Fruit fly (Drosophila melanogaster) whole organism, embryonic: Measurements from ENCODE around the gene CG15923.

Experiments used
- Adf1 ChIP-seq: fragments of 200-800 bp; sonication (Bioruptor generic); IDR thresholded peaks from 2 replicates; pipeline ENCODE4 v1.3.6; 2022; ENCODE audit warnings: missing biosample characterization, missing genetic modification characterization
- BEAF-32 ChIP-seq: fragments of 200-800 bp; sonication (Bioruptor generic); optimal IDR thresholded peaks from 3 replicates; lab custom pipeline; 2017; ENCODE audit warnings: missing biosample characterization, missing genetic modification characterization, mild to moderate bottlenecking, moderate library complexity, missing genetic modification reagents
- C15 ChIP-seq: fragments of 200-800 bp; sonication (Bioruptor generic); IDR thresholded peaks from 3 replicates; pipeline ENCODE4 v1.3.6; 2022; ENCODE audit warnings: missing biosample characterization, missing genetic modification characterization
- CG10462 ChIP-seq: fragments of 200-800 bp; sonication (Bioruptor generic); optimal IDR thresholded peaks from 2 replicates; lab custom pipeline; 2016; ENCODE audit warnings: missing biosample characterization, missing genetic modification characterization
- CG10543 ChIP-seq: fragments of 200-800 bp; sonication (Bioruptor generic); optimal IDR thresholded peaks from 3 replicates; lab custom pipeline; 2017; ENCODE audit warnings: missing biosample characterization, mild to moderate bottlenecking, missing genetic modification characterization, moderate library complexity
- CG12071 ChIP-seq: fragments of 200-800 bp; sonication (Bioruptor generic); optimal IDR thresholded peaks from 3 replicates; lab custom pipeline; 2018; ENCODE audit warnings: missing biosample characterization, mild to moderate bottlenecking, missing genetic modification characterization
- CG12155 ChIP-seq: fragments of 200-800 bp; sonication (Bioruptor generic); optimal IDR thresholded peaks from 3 replicates; lab custom pipeline; 2016; ENCODE audit warnings: missing biosample characterization, missing genetic modification characterization
- CG12219 ChIP-seq: fragments of 200-800 bp; sonication (Bioruptor generic); optimal IDR thresholded peaks from 3 replicates; lab custom pipeline; 2018; ENCODE audit warnings: missing biosample characterization, mild to moderate bottlenecking, missing genetic modification characterization
- CG12659 ChIP-seq: fragments of 200-800 bp; sonication (Bioruptor generic); optimal IDR thresholded peaks from 3 replicates; lab custom pipeline; 2017; ENCODE audit warnings: mild to moderate bottlenecking, missing biosample characterization, missing genetic modification reagents, missing genetic modification characterization
- CG12942 ChIP-seq: fragments of 200-800 bp; sonication (Bioruptor generic); optimal IDR thresholded peaks from 3 replicates; lab custom pipeline; 2016; ENCODE audit warnings: missing biosample characterization, missing genetic modification characterization
- CG13775 ChIP-seq: fragments of 200-800 bp; sonication (Bioruptor generic); optimal IDR thresholded peaks from 3 replicates; lab custom pipeline; 2017; ENCODE audit warnings: missing biosample characterization, mild to moderate bottlenecking, missing genetic modification characterization
- CG18011 ChIP-seq: fragments of 200-800 bp; sonication (Bioruptor generic); optimal IDR thresholded peaks from 2 replicates; lab custom pipeline; 2017; ENCODE audit warnings: missing biosample characterization, missing genetic modification characterization, mild to moderate bottlenecking, moderate library complexity, missing genotype
- CG18262 ChIP-seq: fragments of 200-800 bp; optimal IDR thresholded peaks from 3 replicates; lab custom pipeline; 2019; ENCODE audit warnings: missing biosample characterization, mild to moderate bottlenecking, missing genetic modification characterization, moderate library complexity
- CG18764 ChIP-seq: fragments of 200-800 bp; sonication (Bioruptor generic); optimal IDR thresholded peaks from 3 replicates; lab custom pipeline; 2016; ENCODE audit warnings: missing biosample characterization, missing genetic modification characterization
- CG30431 ChIP-seq: fragments of 200-800 bp; sonication (Bioruptor generic); optimal IDR thresholded peaks from 2 replicates; lab custom pipeline; 2017; ENCODE audit warnings: missing biosample characterization, missing genetic modification characterization
- CG3163 ChIP-seq: fragments of 200-800 bp; sonication (Bioruptor generic); optimal IDR thresholded peaks from 3 replicates; lab custom pipeline; 2016; ENCODE audit warnings: missing biosample characterization, missing genetic modification characterization
- CG4820 ChIP-seq: fragments of 200-800 bp; sonication (Bioruptor generic); optimal IDR thresholded peaks from 3 replicates; lab custom pipeline; 2016; ENCODE audit warnings: missing biosample characterization, missing genetic modification characterization
- CG5245 ChIP-seq: fragments of 200-800 bp; sonication (Bioruptor generic); optimal IDR thresholded peaks from 3 replicates; lab custom pipeline; 2016; ENCODE audit warnings: missing biosample characterization, missing genetic modification characterization
- CG8089 ChIP-seq: fragments of 200-800 bp; sonication (Bioruptor generic); optimal IDR thresholded peaks from 3 replicates; lab custom pipeline; 2016; ENCODE audit warnings: missing biosample characterization, missing genetic modification characterization
- CG8281 ChIP-seq: fragments of 200-800 bp; sonication (Bioruptor generic); optimal IDR thresholded peaks from 2 replicates; lab custom pipeline; 2018; ENCODE audit warnings: missing biosample characterization, mild to moderate bottlenecking, missing genetic modification characterization, moderate library complexity
- Dad ChIP-seq: fragments of 200-800 bp; sonication (Bioruptor generic); optimal IDR thresholded peaks from 3 replicates; lab custom pipeline; 2016; ENCODE audit warnings: missing biosample characterization, missing genetic modification characterization
- ERR ChIP-seq: fragments of 200-800 bp; sonication (Bioruptor generic); optimal IDR thresholded peaks from 2 replicates; lab custom pipeline; 2016; ENCODE audit warnings: missing biosample characterization, missing genetic modification characterization
- Elba2 ChIP-seq: fragments of 200-800 bp; sonication (Bioruptor generic); optimal IDR thresholded peaks from 3 replicates; lab custom pipeline; 2016; ENCODE audit warnings: missing biosample characterization, missing genetic modification characterization
- H15 ChIP-seq: fragments of 200-800 bp; sonication (Bioruptor generic); IDR thresholded peaks from 3 replicates; pipeline ENCODE4 v1.3.6; 2022; ENCODE audit warnings: missing biosample characterization, missing genetic modification characterization
- H2.0 ChIP-seq: fragments of 200-800 bp; sonication (Bioruptor generic); IDR thresholded peaks from 2 replicates; pipeline ENCODE4 v1.3.6; 2022; ENCODE audit warnings: missing biosample characterization, missing genetic modification characterization
- HLH3B ChIP-seq: fragments of 200-800 bp; sonication (Bioruptor generic); IDR thresholded peaks from 2 replicates; pipeline ENCODE4 v1.3.6; 2022; ENCODE audit warnings: missing biosample characterization, missing genetic modification characterization
- Ptx1 ChIP-seq: fragments of 200-800 bp; sonication (Bioruptor generic); IDR thresholded peaks from 2 replicates; pipeline ENCODE4 v1.3.6; 2022; ENCODE audit warnings: missing biosample characterization, missing genetic modification characterization
- Sry-β ChIP-seq: fragments of 200-800 bp; sonication (Bioruptor generic); optimal IDR thresholded peaks from 2 replicates; lab custom pipeline; 2018; ENCODE audit warnings: missing biosample characterization, mild to moderate bottlenecking, missing genetic modification characterization, moderate library complexity
- Xbp1 ChIP-seq: fragments of 200-800 bp; sonication (Bioruptor generic); optimal IDR thresholded peaks from 3 replicates; lab custom pipeline; 2016; ENCODE audit warnings: missing biosample characterization, mild to moderate bottlenecking, missing genetic modification characterization
- aop ChIP-seq: fragments of 200-800 bp; sonication (Bioruptor generic); IDR thresholded peaks from 2 replicates; pipeline ENCODE4 v1.3.6; 2022; ENCODE audit warnings: missing biosample characterization, missing genetic modification characterization
- ase ChIP-seq: fragments of 200-800 bp; sonication (Bioruptor generic); IDR thresholded peaks from 3 replicates; pipeline ENCODE4 v1.3.6; 2022; ENCODE audit warnings: missing biosample characterization, missing genetic modification characterization
- ato ChIP-seq: fragments of 200-800 bp; sonication (Bioruptor generic); IDR thresholded peaks from 2 replicates; pipeline ENCODE4 v1.3.6; 2022; ENCODE audit warnings: missing biosample characterization, missing genetic modification characterization; ENCODE audit not compliant: partially characterized antibody
- dati ChIP-seq: fragments of 200-800 bp; sonication (Bioruptor generic); IDR thresholded peaks from 2 replicates; pipeline ENCODE4 v1.3.6; 2022; ENCODE audit warnings: missing biosample characterization, missing genetic modification characterization
- emc ChIP-seq: fragments of 200-800 bp; sonication (Bioruptor generic); optimal IDR thresholded peaks from 2 replicates; lab custom pipeline; 2016; ENCODE audit warnings: missing biosample characterization, missing genetic modification characterization
- ftz-f1 ChIP-seq: fragments of 200-800 bp; sonication (Bioruptor generic); optimal IDR thresholded peaks from 2 replicates; lab custom pipeline; 2016; ENCODE audit warnings: missing biosample characterization, missing genetic modification characterization
- grau ChIP-seq: fragments of 200-800 bp; optimal IDR thresholded peaks from 3 replicates; lab custom pipeline; 2019; ENCODE audit warnings: missing biosample characterization, mild to moderate bottlenecking, missing genetic modification characterization, moderate library complexity
- gro ChIP-seq: fragments of 200-800 bp; sonication (Bioruptor generic); optimal IDR thresholded peaks from 2 replicates; lab custom pipeline; 2016; ENCODE audit warnings: missing biosample characterization, missing genetic modification characterization
- ken ChIP-seq: fragments of 200-800 bp; sonication (Bioruptor generic); IDR thresholded peaks from 3 replicates; pipeline ENCODE4 v1.3.6; 2022; ENCODE audit warnings: missing biosample characterization, missing genetic modification characterization
- nau ChIP-seq: fragments of 200-800 bp; sonication (Bioruptor generic); optimal IDR thresholded peaks from 3 replicates; lab custom pipeline; 2017; ENCODE audit warnings: missing biosample characterization, mild to moderate bottlenecking, missing genetic modification characterization, missing genetic modification reagents
- org-1 ChIP-seq: fragments of 200-800 bp; sonication (Bioruptor generic); optimal IDR thresholded peaks from 2 replicates; lab custom pipeline; 2017; ENCODE audit warnings: missing biosample characterization, missing genetic modification characterization
- pfk ChIP-seq: fragments of 200-800 bp; sonication (Bioruptor generic); optimal IDR thresholded peaks from 2 replicates; lab custom pipeline; 2018; ENCODE audit warnings: missing biosample characterization, mild to moderate bottlenecking, missing genetic modification characterization, moderate library complexity
- pum ChIP-seq: fragments of 200-800 bp; sonication (Bioruptor generic); optimal IDR thresholded peaks from 2 replicates; lab custom pipeline; 2016; ENCODE audit warnings: missing biosample characterization, missing genetic modification characterization
- repo ChIP-seq: fragments of 200-800 bp; sonication (Bioruptor generic); optimal IDR thresholded peaks from 2 replicates; lab custom pipeline; 2016; ENCODE audit warnings: missing biosample characterization, missing genetic modification characterization
- rib ChIP-seq: fragments of 200-800 bp; sonication (Bioruptor generic); IDR thresholded peaks from 2 replicates; pipeline ENCODE4 v1.3.6; 2022; ENCODE audit warnings: missing biosample characterization, missing genetic modification characterization
- sima ChIP-seq: fragments of 200-800 bp; sonication (Bioruptor generic); optimal IDR thresholded peaks from 2 replicates; lab custom pipeline; 2016; ENCODE audit warnings: missing biosample characterization, missing genetic modification characterization
- sob ChIP-seq: fragments of 200-800 bp; sonication (Bioruptor generic); IDR thresholded peaks from 2 replicates; pipeline ENCODE4 v1.3.6; 2022; ENCODE audit warnings: missing biosample characterization, missing genetic modification characterization
- sqz ChIP-seq: fragments of 200-800 bp; sonication (Bioruptor generic); optimal IDR thresholded peaks from 3 replicates; lab custom pipeline; 2018; ENCODE audit warnings: missing biosample characterization, mild to moderate bottlenecking, missing genetic modification characterization
- sug ChIP-seq: fragments of 200-800 bp; optimal IDR thresholded peaks from 2 replicates; lab custom pipeline; 2019; ENCODE audit warnings: missing biosample characterization, mild to moderate bottlenecking, missing genetic modification characterization, moderate library complexity
- tap ChIP-seq: fragments of 200-800 bp; optimal IDR thresholded peaks from 3 replicates; lab custom pipeline; 2019; ENCODE audit warnings: missing biosample characterization, mild to moderate bottlenecking, missing genetic modification characterization, moderate library complexity
- tna ChIP-seq: fragments of 200-800 bp; sonication (Bioruptor generic); IDR thresholded peaks from 2 replicates; pipeline ENCODE4 v1.3.6; 2022; ENCODE audit warnings: missing biosample characterization, missing genetic modification characterization; ENCODE audit not compliant: partially characterized antibody
- tx ChIP-seq: fragments of 200-800 bp; sonication (Bioruptor generic); optimal IDR thresholded peaks from 2 replicates; lab custom pipeline; 2016; ENCODE audit warnings: missing biosample characterization, missing genetic modification characterization
- z ChIP-seq: fragments of 200-800 bp; sonication (Bioruptor generic); IDR thresholded peaks from 3 replicates; pipeline ENCODE4 v1.3.6; 2022; ENCODE audit warnings: missing biosample characterization, missing genetic modification characterization

The CG15923 gene

dm6 chr3R:20579816-20580215, 36.9 kb downstream of the CG15923 start, which contains the start of the genes EloB and Srp14 (continued):
- TF ChIP-seq CG18262 (tag; lab: Kevin White, UChicago): peak; percentile 77
- no peak for TF ChIP-seq nau
- TF ChIP-seq tna (GFP tag; lab: Robert Waterston, UW): peak; percentile 90
- peak; percentile 69 for TF ChIP-seq CG4820
- TF ChIP-seq BEAF-32 (GFP tag; lab: Kevin White, UChicago): peak; percentile 99
- TF ChIP-seq ftz-f1 (GFP tag; lab: Kevin White, UChicago): peak; percentile 100
- peak; percentile 65 for TF ChIP-seq CG18764 (GFP tag; lab: Kevin White, UChicago)
- TF ChIP-seq CG13775 (GFP tag; lab: Kevin White, UChicago): peak; percentile 87
- peak; percentile 60 for TF ChIP-seq CG8089
- no peak for TF ChIP-seq CG12071
- no peak for TF ChIP-seq pfk (GFP tag; lab: Kevin White, UChicago)
- TF ChIP-seq CG10462 (GFP tag; lab: Kevin White, UChicago): peak; percentile 61
- TF ChIP-seq z (GFP tag; lab: Robert Waterston, UW): no peak
- TF ChIP-seq CG12942 (GFP tag; lab: Kevin White, UChicago): peak; percentile 78
- peak; percentile 88 for TF ChIP-seq Xbp1 (GFP tag; lab: Kevin White, UChicago)
- peak; percentile 68 for TF ChIP-seq ERR
- peak; percentile 87 for TF ChIP-seq sug
- peak; percentile 87 for TF ChIP-seq ato (GFP tag; lab: Robert Waterston, UW)
- TF ChIP-seq CG30431: peak; percentile 47
- TF ChIP-seq sob (GFP tag; lab: Robert Waterston, UW): peak; percentile 87
- TF ChIP-seq H2.0: peak; percentile 70
- TF ChIP-seq CG12219 (GFP tag; lab: Kevin White, UChicago): peak; percentile 61
- peak; percentile 87 for TF ChIP-seq gro (GFP tag; lab: Kevin White, UChicago)
- TF ChIP-seq tap (tag; lab: Kevin White, UChicago): peak; percentile 69
- peak; percentile 81 for TF ChIP-seq Dad (GFP tag; lab: Kevin White, UChicago)
- TF ChIP-seq aop (GFP tag; lab: Robert Waterston, UW): no peak
- TF ChIP-seq ken (GFP tag; lab: Robert Waterston, UW): peak; percentile 59; the same call in 1 of the 3 replicates
- TF ChIP-seq org-1: peak; percentile 1
- peak; percentile 76 for TF ChIP-seq tx (GFP tag; lab: Kevin White, UChicago)
- TF ChIP-seq Adf1 (GFP tag; lab: Robert Waterston, UW): peak; percentile 57
- peak; percentile 63 for TF ChIP-seq repo (GFP tag; lab: Kevin White, UChicago)
- TF ChIP-seq Sry-β (GFP tag; lab: Kevin White, UChicago): no peak
- peak; percentile 90 for TF ChIP-seq CG12659 (GFP tag; lab: Kevin White, UChicago)
- peak; percentile 48 for TF ChIP-seq emc
- peak; percentile 71; the same call in 1 of the 2 replicates for TF ChIP-seq rib (GFP tag; lab: Robert Waterston, UW)
- TF ChIP-seq Ptx1 (GFP tag; lab: Robert Waterston, UW): peak; percentile 80
- TF ChIP-seq HLH3B (GFP tag; lab: Robert Waterston, UW): peak; percentile 63
- TF ChIP-seq pum: peak; percentile 76
- peak; percentile 1 for TF ChIP-seq sima (GFP tag; lab: Kevin White, UChicago)
- TF ChIP-seq CG3163 (GFP tag; lab: Kevin White, UChicago): peak; percentile 17
- TF ChIP-seq sqz (GFP tag; lab: Kevin White, UChicago): no peak
- TF ChIP-seq C15: peak; percentile 61; the same call in 1 of the 3 replicates
- peak; percentile 71 for TF ChIP-seq Elba2 (GFP tag; lab: Kevin White, UChicago)
- TF ChIP-seq CG5245 (GFP tag; lab: Kevin White, UChicago): peak; percentile 65
- peak; percentile 73 for TF ChIP-seq CG10543 (GFP tag; lab: Kevin White, UChicago)
- TF ChIP-seq CG18011: peak; percentile 66
- peak; percentile 84 for TF ChIP-seq grau (tag; lab: Kevin White, UChicago)
- peak; percentile 77 for TF ChIP-seq CG12155 (GFP tag; lab: Kevin White, UChicago)
- TF ChIP-seq H15 (GFP tag; lab: Robert Waterston, UW): peak; percentile 72
- no peak for TF ChIP-seq dati
- TF ChIP-seq CG8281: no peak
- TF ChIP-seq ase (GFP tag; lab: Robert Waterston, UW): peak; percentile 64; the same call in 1 of the 3 replicates
